Fruit fly (Drosophila melanogaster) whole organism, embryonic: Measurements from ENCODE around the gene CG6951.

Experiments
- Antp ChIP-seq: fragments of 200-800 bp; sonication (Bioruptor generic); optimal IDR thresholded peaks from 3 replicates; lab custom pipeline; 2016; ENCODE audit warnings: missing biosample characterization, missing genetic modification characterization
- Atf-2 ChIP-seq: fragments of 200-800 bp; sonication (Bioruptor generic); optimal IDR thresholded peaks from 2 replicates; lab custom pipeline; 2016; ENCODE audit warnings: missing biosample characterization, missing genetic modification characterization
- Bgb ChIP-seq: fragments of 200-800 bp; sonication (Bioruptor generic); IDR thresholded peaks from 2 replicates; pipeline ENCODE4 v1.3.6; 2022; ENCODE audit warnings: missing biosample characterization, missing genetic modification characterization; ENCODE audit not compliant: partially characterized antibody
- CG10209 ChIP-seq: fragments of 200-800 bp; sonication (Bioruptor generic); optimal IDR thresholded peaks from 3 replicates; lab custom pipeline; 2017; ENCODE audit warnings: missing biosample characterization, mild to moderate bottlenecking, missing genetic modification characterization, missing genetic modification reagents
- CG10979 ChIP-seq: fragments of 200-800 bp; sonication (Bioruptor generic); optimal IDR thresholded peaks from 2 replicates; lab custom pipeline; 2018; ENCODE audit warnings: missing biosample characterization, mild to moderate bottlenecking, missing genetic modification characterization, moderate library complexity
- CG12071 ChIP-seq: fragments of 200-800 bp; sonication (Bioruptor generic); optimal IDR thresholded peaks from 3 replicates; lab custom pipeline; 2018; ENCODE audit warnings: missing biosample characterization, mild to moderate bottlenecking, missing genetic modification characterization
- CG14441 ChIP-seq: fragments of 200-800 bp; sonication (Bioruptor generic); IDR thresholded peaks from 2 replicates; pipeline ENCODE4 v1.3.6; 2022; ENCODE audit warnings: missing biosample characterization, missing genetic modification characterization
- CG14965 ChIP-seq: fragments of 200-800 bp; sonication (Bioruptor generic); optimal IDR thresholded peaks from 2 replicates; lab custom pipeline; 2016; ENCODE audit warnings: missing biosample characterization, missing genetic modification characterization, borderline replicate concordance
- CG15011 ChIP-seq: fragments of 200-800 bp; sonication (Bioruptor generic); optimal IDR thresholded peaks from 3 replicates; lab custom pipeline; 2018; ENCODE audit warnings: missing biosample characterization, mild to moderate bottlenecking, missing genetic modification characterization
- CG17568 ChIP-seq: fragments of 200-800 bp; sonication (Bioruptor generic); optimal IDR thresholded peaks from 2 replicates; lab custom pipeline; 2018; ENCODE audit warnings: missing biosample characterization, mild to moderate bottlenecking, missing genetic modification characterization, moderate library complexity
- CG17612 ChIP-seq: fragments of 200-800 bp; sonication (Bioruptor generic); IDR thresholded peaks from 2 replicates; pipeline ENCODE4 v1.3.6; 2022; ENCODE audit warnings: missing biosample characterization, missing genetic modification characterization
- CG18764 ChIP-seq: fragments of 200-800 bp; sonication (Bioruptor generic); optimal IDR thresholded peaks from 3 replicates; lab custom pipeline; 2016; ENCODE audit warnings: missing biosample characterization, missing genetic modification characterization
- CG2889 ChIP-seq: fragments of 200-800 bp; sonication (Bioruptor generic); IDR thresholded peaks from 3 replicates; pipeline ENCODE4 v1.3.6; 2022; ENCODE audit warnings: missing biosample characterization, missing genetic modification characterization
- CG30431 ChIP-seq: fragments of 200-800 bp; sonication (Bioruptor generic); optimal IDR thresholded peaks from 2 replicates; lab custom pipeline; 2017; ENCODE audit warnings: missing biosample characterization, missing genetic modification characterization
- CG3726 ChIP-seq: fragments of 200-800 bp; sonication (Bioruptor generic); IDR thresholded peaks from 3 replicates; pipeline ENCODE4, ENCODE4 v1.3.6; 2022; ENCODE audit warnings: missing biosample characterization, missing genetic modification characterization
- CG6272 ChIP-seq: fragments of 200-800 bp; sonication (Bioruptor generic); IDR thresholded peaks from 2 replicates; pipeline ENCODE4 v1.3.6; 2022; ENCODE audit warnings: missing biosample characterization, missing genetic modification characterization
- CG6683 ChIP-seq: fragments of 200-800 bp; sonication (Bioruptor generic); optimal IDR thresholded peaks from 2 replicates; lab custom pipeline; 2017; ENCODE audit warnings: missing biosample characterization, mild to moderate bottlenecking, missing genetic modification characterization, missing genetic modification reagents
- CG6765 ChIP-seq: fragments of 200-800 bp; sonication (Bioruptor generic); optimal IDR thresholded peaks from 3 replicates; lab custom pipeline; 2017; ENCODE audit warnings: missing biosample characterization, mild to moderate bottlenecking, missing genetic modification characterization
- CG8281 ChIP-seq: fragments of 200-800 bp; sonication (Bioruptor generic); optimal IDR thresholded peaks from 2 replicates; lab custom pipeline; 2018; ENCODE audit warnings: missing biosample characterization, mild to moderate bottlenecking, missing genetic modification characterization, moderate library complexity
- CkIIα-i1 ChIP-seq: fragments of 200-800 bp; sonication (Bioruptor generic); IDR thresholded peaks from 2 replicates; pipeline ENCODE4 v1.3.6; 2022; ENCODE audit warnings: missing biosample characterization, missing genetic modification characterization
- Dbx ChIP-seq: fragments of 200-800 bp; sonication (Bioruptor generic); IDR thresholded peaks from 3 replicates; pipeline ENCODE4 v1.3.6; 2022; ENCODE audit warnings: missing biosample characterization, missing genetic modification characterization
- Doc3 ChIP-seq: fragments of 200-800 bp; sonication (Bioruptor generic); IDR thresholded peaks from 3 replicates; pipeline ENCODE4 v1.3.6; 2022; ENCODE audit warnings: missing biosample characterization, missing genetic modification characterization; ENCODE audit not compliant: partially characterized antibody
- H2.0 ChIP-seq: fragments of 200-800 bp; sonication (Bioruptor generic); IDR thresholded peaks from 2 replicates; pipeline ENCODE4 v1.3.6; 2022; ENCODE audit warnings: missing biosample characterization, missing genetic modification characterization
- HLH54F ChIP-seq: fragments of 200-800 bp; sonication (Bioruptor generic); optimal IDR thresholded peaks from 3 replicates; lab custom pipeline; 2016; ENCODE audit warnings: missing biosample characterization, missing genetic modification characterization
- Max ChIP-seq: fragments of 200-800 bp; sonication (Bioruptor generic); optimal IDR thresholded peaks from 2 replicates; lab custom pipeline; 2016; ENCODE audit warnings: missing biosample characterization, mild to moderate bottlenecking, missing genetic modification characterization
- Mrtf ChIP-seq: fragments of 200-800 bp; sonication (Bioruptor generic); IDR thresholded peaks from 3 replicates; pipeline ENCODE4 v1.3.6; 2022; ENCODE audit warnings: missing biosample characterization, missing genetic modification characterization
- Optix ChIP-seq: fragments of 200-800 bp; sonication (Bioruptor generic); IDR thresholded peaks from 3 replicates; pipeline ENCODE4 v1.3.6; 2022; ENCODE audit warnings: missing biosample characterization, missing genetic modification characterization
- Sin3A ChIP-seq: fragments of >200 bp; optimal IDR thresholded peaks from 2 replicates; lab custom pipeline; 2018
- Stat92E ChIP-seq, 3 experiments: fragments of >200 bp in 2 of 3; fragments of 200-800 bp in 1 of 3; sonication (Bioruptor generic) in 1 of 3; optimal IDR thresholded peaks; 2 replicates each; lab custom pipeline; 2017 to 2019; ENCODE audit warnings: missing biosample characterization in 3 of 3, missing genetic modification characterization in 3 of 3, mild to moderate bottlenecking in 1 of 3, moderate library complexity in 1 of 3
- Xbp1 ChIP-seq: fragments of 200-800 bp; sonication (Bioruptor generic); optimal IDR thresholded peaks from 3 replicates; lab custom pipeline; 2016; ENCODE audit warnings: missing biosample characterization, mild to moderate bottlenecking, missing genetic modification characterization
- amos ChIP-seq: fragments of 200-800 bp; sonication (Bioruptor generic); IDR thresholded peaks from 2 replicates; pipeline ENCODE4 v1.3.6; 2022; ENCODE audit warnings: missing biosample characterization, missing genetic modification characterization; ENCODE audit not compliant: partially characterized antibody
- bab2 ChIP-seq: fragments of 200-800 bp; sonication (Bioruptor generic); optimal IDR thresholded peaks from 2 replicates; lab custom pipeline; 2016; ENCODE audit warnings: missing biosample characterization, missing genetic modification characterization
- bbx ChIP-seq: fragments of 200-800 bp; sonication (Bioruptor generic); IDR thresholded peaks from 2 replicates; pipeline ENCODE4 v1.3.6; 2022; ENCODE audit warnings: missing biosample characterization, missing genetic modification characterization; ENCODE audit not compliant: partially characterized antibody
- bcd ChIP-seq: fragments of 200-800 bp; sonication (Bioruptor generic); optimal IDR thresholded peaks from 2 replicates; lab custom pipeline; 2017; ENCODE audit warnings: missing biosample characterization, mild to moderate bottlenecking, missing genetic modification characterization
- crol ChIP-seq: fragments of 200-800 bp; sonication (Bioruptor generic); IDR thresholded peaks from 2 replicates; pipeline ENCODE4 v1.3.6; 2022; ENCODE audit warnings: missing biosample characterization, missing genetic modification characterization
- esg ChIP-seq: fragments of 200-800 bp; sonication (Bioruptor generic); conservative IDR thresholded peaks from 2 replicates; pipeline ENCODE4 v1.3.6; 2022; ENCODE audit warnings: missing biosample characterization, missing genetic modification characterization
- fru ChIP-seq: fragments of >200 bp; optimal IDR thresholded peaks from 2 replicates; lab custom pipeline; 2017
- jigr1 ChIP-seq: fragments of 200-800 bp; sonication (Bioruptor generic); IDR thresholded peaks from 3 replicates; pipeline ENCODE4 v1.3.6; 2022; ENCODE audit warnings: missing biosample characterization, missing genetic modification characterization
- ken ChIP-seq: fragments of 200-800 bp; sonication (Bioruptor generic); IDR thresholded peaks from 3 replicates; pipeline ENCODE4 v1.3.6; 2022; ENCODE audit warnings: missing biosample characterization, missing genetic modification characterization
- klu ChIP-seq: fragments of 200-800 bp; sonication (Bioruptor generic); IDR thresholded peaks from 2 replicates; pipeline ENCODE4 v1.3.6; 2022; ENCODE audit warnings: missing biosample characterization, missing genetic modification characterization
- oc ChIP-seq: fragments of 200-800 bp; sonication (Bioruptor generic); optimal IDR thresholded peaks from 2 replicates; lab custom pipeline; 2018; ENCODE audit warnings: missing biosample characterization, mild to moderate bottlenecking, missing genetic modification characterization, moderate library complexity
- onecut ChIP-seq: fragments of 200-800 bp; sonication (Bioruptor generic); IDR thresholded peaks from 2 replicates; pipeline ENCODE4 v1.3.6; 2022; ENCODE audit warnings: missing biosample characterization, missing genetic modification characterization
- org-1 ChIP-seq: fragments of 200-800 bp; sonication (Bioruptor generic); optimal IDR thresholded peaks from 2 replicates; lab custom pipeline; 2017; ENCODE audit warnings: missing biosample characterization, missing genetic modification characterization
- pho ChIP-seq: fragments of 200-800 bp; sonication (Bioruptor generic); optimal IDR thresholded peaks from 2 replicates; lab custom pipeline; 2016; ENCODE audit warnings: missing biosample characterization, missing genetic modification characterization
- psq ChIP-seq: fragments of 200-800 bp; sonication (Bioruptor generic); optimal IDR thresholded peaks from 2 replicates; lab custom pipeline; 2017; ENCODE audit warnings: missing biosample characterization, missing genetic modification characterization
- scrt ChIP-seq: fragments of 200-800 bp; sonication (Bioruptor generic); optimal IDR thresholded peaks from 2 replicates; lab custom pipeline; 2018; ENCODE audit warnings: missing biosample characterization, mild to moderate bottlenecking, missing genetic modification characterization, moderate library complexity
- seq ChIP-seq: fragments of 200-800 bp; sonication (Bioruptor generic); IDR thresholded peaks from 2 replicates; pipeline ENCODE4 v1.3.6; 2022; ENCODE audit warnings: missing biosample characterization, missing genetic modification characterization
- sima ChIP-seq: fragments of 200-800 bp; sonication (Bioruptor generic); optimal IDR thresholded peaks from 2 replicates; lab custom pipeline; 2016; ENCODE audit warnings: missing biosample characterization, missing genetic modification characterization
- sisA ChIP-seq: fragments of 200-800 bp; sonication (Bioruptor generic); IDR thresholded peaks from 2 replicates; pipeline ENCODE4 v1.3.6; 2022; ENCODE audit warnings: missing biosample characterization, missing genetic modification characterization
- slp2 ChIP-seq: fragments of 200-800 bp; sonication (Bioruptor generic); optimal IDR thresholded peaks from 2 replicates; lab custom pipeline; 2016; ENCODE audit warnings: missing biosample characterization, missing genetic modification characterization
- sna ChIP-seq: fragments of 200-800 bp; sonication (Bioruptor generic); IDR thresholded peaks from 2 replicates; pipeline ENCODE4 v1.3.6; 2022; ENCODE audit warnings: missing biosample characterization, missing genetic modification characterization; ENCODE audit not compliant: partially characterized antibody
- sug ChIP-seq: fragments of 200-800 bp; optimal IDR thresholded peaks from 2 replicates; lab custom pipeline; 2019; ENCODE audit warnings: missing biosample characterization, mild to moderate bottlenecking, missing genetic modification characterization, moderate library complexity
- tin ChIP-seq: fragments of 200-800 bp; sonication (Bioruptor generic); optimal IDR thresholded peaks from 3 replicates; lab custom pipeline; 2016; ENCODE audit warnings: missing biosample characterization, missing genetic modification characterization

Gene CG6951

dm6 chr3L:20276615-20277014, 35.5 kb downstream of the CG6951 start (continued):
- TF ChIP-seq oc (tag; lab: Kevin White, UChicago) (no peak), CG10209 (GFP tag; lab: Kevin White, UChicago) (peak; percentile 14), Max (GFP tag; lab: Kevin White, UChicago) (peak; percentile 2), sna (GFP tag; lab: Robert Waterston, UW) (no peak), Optix (no peak), org-1 (peak; percentile 20), CG6683 (GFP tag; lab: Kevin White, UChicago) (no peak), bab2 (GFP tag; lab: Kevin White, UChicago) (no peak), CG2889 (GFP tag; lab: Robert Waterston, UW) (no peak), sima (GFP tag; lab: Kevin White, UChicago) (no peak), Atf-2 (GFP tag; lab: Kevin White, UChicago) (no peak), seq (GFP tag; lab: Robert Waterston, UW) (no peak), CG15011 (GFP tag; lab: Kevin White, UChicago) (no peak), Xbp1 (peak; percentile 25), CkIIα-i1 (GFP tag; lab: Robert Waterston, UW) (no peak), Doc3 (GFP tag; lab: Robert Waterston, UW) (no peak), jigr1 (no peak), CG6765 (GFP tag; lab: Kevin White, UChicago) (no peak), sisA (GFP tag; lab: Robert Waterston, UW) (peak; percentile 41; the same call in 1 of the 2 replicates), CG14441 (GFP tag; lab: Robert Waterston, UW) (peak; percentile 42; the same call in 1 of the 2 replicates), bcd (GFP tag; lab: Kevin White, UChicago) (peak; percentile 37), slp2 (GFP tag; lab: Kevin White, UChicago) (no peak), CG18764 (GFP tag; lab: Kevin White, UChicago) (no peak), crol (GFP tag; lab: Robert Waterston, UW) (no peak), CG8281 (no peak), onecut (GFP tag; lab: Robert Waterston, UW) (no peak), amos (no peak), CG12071 (GFP tag; lab: Kevin White, UChicago) (peak; percentile 36), Mrtf (GFP tag; lab: Robert Waterston, UW) (no peak), pho (GFP tag; lab: Kevin White, UChicago) (no peak), CG17568 (GFP tag; lab: Kevin White, UChicago) (no peak), Dbx (GFP tag; lab: Robert Waterston, UW) (no peak), CG3726 (GFP tag; lab: Robert Waterston, UW) (no peak), bbx (GFP tag; lab: Robert Waterston, UW) (no peak), scrt (peak; percentile 45), CG10979 (tag; lab: Kevin White, UChicago) (no peak), klu (no peak), Bgb (GFP tag; lab: Robert Waterston, UW) (no peak), Antp (GFP tag; lab: Kevin White, UChicago) (peak; percentile 36), sug (tag; lab: Kevin White, UChicago) (no peak), CG17612 (GFP tag; lab: Robert Waterston, UW) (no peak), tin (GFP tag; lab: Kevin White, UChicago) (peak; percentile 28), psq (GFP tag; lab: Kevin White, UChicago) (no peak), Stat92E (GFP tag; optimal IDR thresholded peaks at IDR 0.05; lab: Kevin White, UChicago) (no peak), CG14965 (GFP tag; lab: Kevin White, UChicago) (no peak), ken (GFP tag; lab: Robert Waterston, UW) (no peak), CG6272 (GFP tag; lab: Robert Waterston, UW) (no peak), fru (no peak), H2.0 (GFP tag; lab: Robert Waterston, UW) (no peak), esg (GFP tag; lab: Robert Waterston, UW) (no peak), HLH54F (GFP tag; lab: Kevin White, UChicago) (peak; percentile 20), CG30431 (no peak), Sin3A (lab: Kevin White, UChicago) (no peak)
